Worm (Caenorhabditis elegans): ENCODE measurements around the gene oat-1.

DNA sequence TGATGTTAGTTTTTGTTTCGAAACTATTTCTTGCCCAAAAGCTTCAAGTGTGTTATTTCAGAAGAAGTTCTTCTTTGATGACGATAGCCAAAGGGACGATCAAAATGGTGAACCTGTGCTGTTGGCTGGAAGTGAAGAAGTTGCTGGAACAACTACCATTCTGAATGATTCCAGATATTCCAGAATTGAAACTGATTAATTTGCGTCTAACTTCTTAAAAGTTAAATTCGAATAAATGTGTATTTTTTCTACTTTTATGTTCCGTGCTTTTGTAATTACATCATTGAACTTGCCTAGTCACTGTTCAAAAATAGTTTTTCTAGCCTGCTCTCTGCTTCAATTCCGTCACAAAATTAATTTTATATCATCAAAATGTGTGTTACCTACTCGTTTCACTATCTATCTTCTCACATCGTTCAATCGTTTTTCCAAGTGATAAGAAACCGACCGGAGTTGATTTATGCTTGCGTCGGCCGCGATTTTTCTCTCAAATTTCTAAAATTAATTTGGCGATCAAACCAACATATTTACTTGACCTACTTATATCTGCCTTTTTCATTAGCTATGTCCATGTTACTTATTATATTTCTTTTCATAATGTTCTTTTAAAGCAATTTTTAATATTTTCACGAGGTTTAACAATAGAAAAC lies 2.8 kb upstream of the oat-1 start:
- TF ChIP-seq lin-15B (tag; optimal IDR thresholded peaks at IDR 0.05), result no peak
- no peak for TF ChIP-seq nhr-12 (tag; optimal IDR thresholded peaks at IDR 0.05)
- no peak for TF ChIP-seq skn-1 (tag; optimal IDR thresholded peaks at IDR 0.05)

Data from whole organism, L3 larva.